Fruit fly (Drosophila melanogaster): ENCODE measurements around the gene CG6204.

DNA sequence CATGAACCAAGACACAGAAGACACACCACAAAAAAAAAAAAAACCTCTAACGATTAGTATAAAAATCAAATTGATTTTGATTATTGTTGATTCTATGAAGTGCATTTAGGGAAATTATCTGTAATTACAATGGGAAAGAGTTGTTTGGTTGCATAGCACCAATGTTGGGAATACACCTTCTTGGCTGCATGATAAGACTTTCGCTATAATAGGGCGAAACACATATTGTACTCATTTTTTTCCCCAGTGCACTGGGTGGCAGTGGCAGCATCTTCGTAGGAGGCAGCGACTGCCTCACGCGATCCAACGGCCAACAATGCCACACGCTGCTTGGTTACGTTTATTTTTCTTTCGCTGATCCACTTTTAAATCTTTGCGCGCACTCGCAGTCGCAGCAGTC is 10.4 kb downstream of the CG6204 start:
- TF ChIP-seq psq (optimal IDR thresholded peaks at IDR 0.05) (no peak), insv (optimal IDR thresholded peaks at IDR 0.05) (no peak), Myc (optimal IDR thresholded peaks at IDR 0.05) (no peak), ttk (optimal IDR thresholded peaks at IDR 0.05) (no peak), h (optimal IDR thresholded peaks at IDR 0.05) (no peak)
